Worm (Caenorhabditis elegans): ENCODE results near the gene asp-17.

Gene asp-17

DNA sequence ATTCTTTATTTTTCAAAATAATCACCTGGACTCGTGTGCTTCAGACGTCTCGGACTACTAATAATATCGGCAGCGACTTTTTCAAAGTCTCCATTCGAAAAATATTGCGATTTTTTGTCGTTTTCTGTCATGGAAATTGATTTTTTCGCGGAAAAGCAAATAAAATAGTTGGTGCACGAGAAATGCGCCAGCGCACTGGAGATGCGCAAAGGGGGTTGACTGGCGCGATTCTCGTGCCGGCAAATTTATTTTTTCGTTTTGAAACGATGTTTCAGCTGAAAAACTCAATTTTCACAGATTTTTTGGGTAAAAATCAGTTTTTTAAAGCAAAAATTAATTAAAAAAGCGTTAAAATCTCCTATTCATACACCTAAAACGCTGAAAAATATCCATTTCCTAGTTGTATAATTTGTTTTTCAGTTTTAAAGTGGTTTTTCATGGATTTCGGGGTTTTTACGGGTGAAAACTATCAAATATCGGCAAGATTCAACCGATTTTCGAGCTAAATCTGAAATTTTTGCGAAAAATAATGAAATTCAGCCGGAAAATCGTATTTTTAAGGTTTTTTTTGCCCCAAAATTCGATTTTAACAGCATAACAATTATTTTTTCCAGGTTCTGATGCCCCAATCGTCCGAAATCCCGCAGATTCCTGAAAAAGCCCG is 46.8 kb downstream of the asp-17 start, which contains the start of the genes reps-1 and Y39B6A.37 (continued):
- peak; percentile 25 for TF ChIP-seq nhr-21 (tag; optimal IDR thresholded peaks at IDR 0.05)
- TF ChIP-seq elt-1 (tag; optimal IDR thresholded peaks at IDR 0.05) = no peak
- peak; percentile 24 for TF ChIP-seq lin-11 (tag; optimal IDR thresholded peaks at IDR 0.05)
- no peak for TF ChIP-seq ztf-1 (GFP tag; conservative IDR thresholded peaks at IDR 0.05)
- no peak for TF ChIP-seq mbf-1 (tag; optimal IDR thresholded peaks at IDR 0.05)
- TF ChIP-seq lsy-2 (tag; optimal IDR thresholded peaks at IDR 0.05) = peak; percentile 82
- TF ChIP-seq dmd-4 (tag; optimal IDR thresholded peaks at IDR 0.05) = no peak
- no peak for TF ChIP-seq mdl-1 (tag; optimal IDR thresholded peaks at IDR 0.05)
- TF ChIP-seq nhr-237 (tag; optimal IDR thresholded peaks at IDR 0.05) = no peak
- peak; percentile 7 for TF ChIP-seq sem-4 (tag; optimal IDR thresholded peaks at IDR 0.05)
- TF ChIP-seq R02D3.7 (tag; optimal IDR thresholded peaks at IDR 0.05) = peak; percentile 35
- peak; percentile 32 for TF ChIP-seq sma-3 (GFP tag; optimal IDR thresholded peaks at IDR 0.05)
- TF ChIP-seq C34F6.9 (tag; optimal IDR thresholded peaks at IDR 0.05) = peak; percentile 73
- TF ChIP-seq ceh-82 (tag; optimal IDR thresholded peaks at IDR 0.05) = peak; percentile 12

DNA sequence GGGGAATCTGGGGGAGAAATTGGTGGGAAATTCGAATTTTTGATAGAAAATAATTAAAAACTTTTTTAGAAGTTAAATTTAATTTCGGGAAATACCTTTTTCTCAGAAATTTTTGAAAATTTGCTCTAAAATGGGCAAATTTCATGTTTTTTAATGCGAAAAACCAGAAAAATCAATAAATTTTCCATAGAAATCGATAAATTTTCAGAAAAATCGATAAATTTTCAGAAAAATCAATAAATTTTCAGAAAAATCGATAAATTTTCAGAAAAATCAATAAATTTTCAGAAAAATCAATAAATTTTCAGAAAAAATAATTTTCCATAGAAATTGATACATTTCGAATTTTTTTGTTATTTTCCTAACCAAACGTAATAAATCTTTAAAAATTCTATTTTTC is 51.0 kb downstream of the asp-17 start:
- TF ChIP-seq peb-1 (tag; optimal IDR thresholded peaks at IDR 0.05) (no peak), ceh-82 (tag; optimal IDR thresholded peaks at IDR 0.05) (no peak), lin-11 (tag; optimal IDR thresholded peaks at IDR 0.05) (no peak), sma-3 (GFP tag; optimal IDR thresholded peaks at IDR 0.05) (no peak), alr-1 (tag; optimal IDR thresholded peaks at IDR 0.05) (no peak), ztf-1 (GFP tag; conservative IDR thresholded peaks at IDR 0.05) (no peak), skn-1 (tag; optimal IDR thresholded peaks at IDR 0.05) (no peak), nhr-129 (tag; optimal IDR thresholded peaks at IDR 0.05) (no peak), egl-27 (tag; optimal IDR thresholded peaks at IDR 0.05) (no peak), R02D3.7 (tag; optimal IDR thresholded peaks at IDR 0.05) (no peak), nhr-77 (tag; optimal IDR thresholded peaks at IDR 0.05) (no peak), Y55F3AM.14 (GFP tag; optimal IDR thresholded peaks at IDR 0.05) (no peak), sem-4 (tag; optimal IDR thresholded peaks at IDR 0.05) (no peak), gmeb-1 (tag; optimal IDR thresholded peaks at IDR 0.05) (no peak)
